Worm (Caenorhabditis elegans) whole organism, L2 larva: ENCODE measurements around the gene Y79H2A.3.
A peak's percentile ranks its signal among the peaks of the same experiment; 100 is the strongest.

Experiments
- C34F6.9 ChIP-seq: fragments of 150-350 bp; optimal IDR thresholded peaks from 2 replicates; lab custom pipeline; 2014; ENCODE audit warnings: missing biosample characterization, missing genetic modification characterization
- F13H6.1 ChIP-seq: sonication (generic microtip); optimal IDR thresholded peaks from 2 replicates; lab custom pipeline; 2016; ENCODE audit warnings: missing genetic modification characterization, missing compliant biosample characterization
- R02D3.7 ChIP-seq: fragments of 150-350 bp; optimal IDR thresholded peaks from 2 replicates; lab custom pipeline; 2014; ENCODE audit warnings: missing biosample characterization, missing genetic modification characterization
- Y55F3AM.14 ChIP-seq: fragments of 200-800 bp; sonication (Bioruptor generic); optimal IDR thresholded peaks from 2 replicates; lab custom pipeline; 2018; ENCODE audit warnings: mild to moderate bottlenecking, missing genetic modification characterization, missing compliant biosample characterization
- ZK546.5 ChIP-seq: sonication (generic microtip); optimal IDR thresholded peaks from 2 replicates; lab custom pipeline; 2017; ENCODE audit warnings: missing biosample characterization, missing genetic modification characterization
- alr-1 ChIP-seq: fragments of 150-350 bp; optimal IDR thresholded peaks from 2 replicates; lab custom pipeline; 2014; ENCODE audit warnings: missing biosample characterization, missing genetic modification characterization
- aly-2 ChIP-seq: fragments of 150-350 bp; optimal IDR thresholded peaks from 2 replicates; lab custom pipeline; 2014; ENCODE audit warnings: missing biosample characterization, missing genetic modification characterization
- blmp-1 ChIP-seq: sonication (generic microtip); optimal IDR thresholded peaks from 2 replicates; lab custom pipeline; 2017; ENCODE audit warnings: missing genetic modification characterization, mild to moderate bottlenecking, missing compliant biosample characterization, antibody characterized with exemption, moderate library complexity; ENCODE audit not compliant: insufficient read depth
- ceh-82 ChIP-seq: fragments of 150-350 bp; optimal IDR thresholded peaks from 2 replicates; lab custom pipeline; 2014; ENCODE audit warnings: missing biosample characterization, missing genetic modification characterization
- crh-2 ChIP-seq: sonication (generic microtip); optimal IDR thresholded peaks from 2 replicates; lab custom pipeline; 2017; ENCODE audit warnings: missing biosample characterization, missing genetic modification characterization
- dmd-4 ChIP-seq: sonication (generic microtip); optimal IDR thresholded peaks from 2 replicates; lab custom pipeline; 2017; ENCODE audit warnings: missing biosample characterization, missing genetic modification characterization
- egl-27 ChIP-seq: sonication (generic microtip); optimal IDR thresholded peaks from 3 replicates; lab custom pipeline; 2017; ENCODE audit warnings: missing biosample characterization, missing genetic modification reagents, missing genetic modification characterization
- elt-1 ChIP-seq: fragments of 150-350 bp; optimal IDR thresholded peaks from 2 replicates; lab custom pipeline; 2014; ENCODE audit warnings: missing biosample characterization, missing genetic modification characterization
- fos-1 ChIP-seq: fragments of 150-350 bp; optimal IDR thresholded peaks from 2 replicates; lab custom pipeline; 2014; ENCODE audit warnings: missing biosample characterization, missing genetic modification characterization
- gmeb-1 ChIP-seq: fragments of 150-350 bp; optimal IDR thresholded peaks from 2 replicates; lab custom pipeline; 2014; ENCODE audit warnings: missing biosample characterization, missing genetic modification characterization
- lin-11 ChIP-seq: fragments of 150-350 bp; sonication (generic microtip); optimal IDR thresholded peaks from 2 replicates; lab custom pipeline; 2014; ENCODE audit warnings: missing biosample characterization, missing genetic modification characterization, inconsistent platforms, mixed read lengths
- lin-13 ChIP-seq: fragments of 150-350 bp; optimal IDR thresholded peaks from 2 replicates; lab custom pipeline; 2014; ENCODE audit warnings: missing biosample characterization, missing genetic modification reagents, missing genetic modification characterization
- lin-39 ChIP-seq: fragments of 150-350 bp; optimal IDR thresholded peaks from 2 replicates; lab custom pipeline; 2014; ENCODE audit warnings: missing biosample characterization, missing genetic modification reagents, missing genetic modification characterization
- lsy-2 ChIP-seq, 2 experiments: fragments of 150-350 bp in 1 of 2; sonication (generic microtip) in 1 of 2; optimal IDR thresholded peaks; 2 replicates each; lab custom pipeline; 2014 to 2017; ENCODE audit warnings: missing biosample characterization in 2 of 2, missing genetic modification characterization in 2 of 2
- mbf-1 ChIP-seq: sonication (generic microtip); optimal IDR thresholded peaks from 2 replicates; lab custom pipeline; 2017; ENCODE audit warnings: missing biosample characterization, missing genetic modification characterization
- mdl-1 ChIP-seq, 2 experiments: fragments of 150-350 bp in 1 of 2; sonication (generic microtip) in 1 of 2; optimal IDR thresholded peaks; 2 replicates each; lab custom pipeline; 2017; ENCODE audit warnings: missing biosample characterization in 2 of 2, missing genetic modification characterization in 2 of 2
- nhr-10 ChIP-seq: sonication (generic microtip); optimal IDR thresholded peaks from 2 replicates; lab custom pipeline; 2017; ENCODE audit warnings: missing biosample characterization, missing genetic modification characterization
- nhr-12 ChIP-seq: fragments of 150-350 bp; optimal IDR thresholded peaks from 2 replicates; lab custom pipeline; 2014; ENCODE audit warnings: missing biosample characterization, missing genetic modification characterization
- nhr-129 ChIP-seq: fragments of 150-350 bp; optimal IDR thresholded peaks from 2 replicates; lab custom pipeline; 2014; ENCODE audit warnings: missing biosample characterization, missing genetic modification characterization
- nhr-21 ChIP-seq: fragments of 150-350 bp; optimal IDR thresholded peaks from 2 replicates; lab custom pipeline; 2014; ENCODE audit warnings: missing biosample characterization, missing genetic modification characterization
- nhr-23 ChIP-seq: fragments of 150-350 bp; optimal IDR thresholded peaks from 2 replicates; lab custom pipeline; 2014; ENCODE audit warnings: missing biosample characterization, missing genetic modification reagents, missing genetic modification characterization
- nhr-237 ChIP-seq: fragments of 150-350 bp; optimal IDR thresholded peaks from 2 replicates; lab custom pipeline; 2014; ENCODE audit warnings: missing biosample characterization, missing genetic modification characterization
- nhr-25 ChIP-seq: fragments of 150-350 bp; sonication (generic microtip); optimal IDR thresholded peaks from 3 replicates; lab custom pipeline; 2014; ENCODE audit warnings: missing biosample characterization, missing genetic modification characterization
- nhr-6 ChIP-seq: fragments of 150-350 bp; optimal IDR thresholded peaks from 2 replicates; lab custom pipeline; 2014; ENCODE audit warnings: missing biosample characterization, missing genetic modification characterization
- nhr-77 ChIP-seq: fragments of 150-350 bp; optimal IDR thresholded peaks from 2 replicates; lab custom pipeline; 2014; ENCODE audit warnings: missing biosample characterization, missing genetic modification characterization
- sem-4 ChIP-seq: fragments of 150-350 bp; optimal IDR thresholded peaks from 2 replicates; lab custom pipeline; 2014; ENCODE audit warnings: missing biosample characterization, missing genetic modification reagents, missing genetic modification characterization
- skn-1 ChIP-seq: sonication (generic microtip); optimal IDR thresholded peaks from 2 replicates; lab custom pipeline; 2017; ENCODE audit warnings: missing biosample characterization, missing genetic modification characterization
- sma-3 ChIP-seq: sonication (generic microtip); optimal IDR thresholded peaks from 2 replicates; lab custom pipeline; 2016; ENCODE audit warnings: missing genetic modification reagents, missing genetic modification characterization, missing compliant biosample characterization
- snpc-4 ChIP-seq: fragments of 150-350 bp; optimal IDR thresholded peaks from 2 replicates; lab custom pipeline; 2014; ENCODE audit warnings: missing biosample characterization, missing genetic modification characterization
- unc-55 ChIP-seq: fragments of 150-350 bp; sonication (generic microtip); optimal IDR thresholded peaks from 3 replicates; lab custom pipeline; 2014; ENCODE audit warnings: missing biosample characterization, missing genetic modification reagents, missing genetic modification characterization
- unc-62 ChIP-seq: fragments of 150-350 bp; optimal IDR thresholded peaks from 2 replicates; lab custom pipeline; 2014; ENCODE audit warnings: missing biosample characterization, missing genetic modification reagents, missing genetic modification characterization
- zag-1 ChIP-seq: fragments of 150-350 bp; optimal IDR thresholded peaks from 2 replicates; lab custom pipeline; 2014; ENCODE audit warnings: missing biosample characterization, missing genetic modification characterization
- ztf-1 ChIP-seq: fragments of 200-800 bp; sonication (Bioruptor generic); conservative IDR thresholded peaks from 2 replicates; pipeline ENCODE4 v1.3.6; 2022; ENCODE audit warnings: missing genetic modification characterization, missing compliant biosample characterization
- ztf-11 ChIP-seq: sonication (generic microtip); optimal IDR thresholded peaks from 2 replicates; lab custom pipeline; 2017; ENCODE audit warnings: missing biosample characterization, missing genetic modification characterization
- ztf-4 ChIP-seq: fragments of 150-350 bp; optimal IDR thresholded peaks from 2 replicates; lab custom pipeline; 2014; ENCODE audit warnings: missing biosample characterization, missing genetic modification characterization

Y79H2A.3 gene

DNA sequence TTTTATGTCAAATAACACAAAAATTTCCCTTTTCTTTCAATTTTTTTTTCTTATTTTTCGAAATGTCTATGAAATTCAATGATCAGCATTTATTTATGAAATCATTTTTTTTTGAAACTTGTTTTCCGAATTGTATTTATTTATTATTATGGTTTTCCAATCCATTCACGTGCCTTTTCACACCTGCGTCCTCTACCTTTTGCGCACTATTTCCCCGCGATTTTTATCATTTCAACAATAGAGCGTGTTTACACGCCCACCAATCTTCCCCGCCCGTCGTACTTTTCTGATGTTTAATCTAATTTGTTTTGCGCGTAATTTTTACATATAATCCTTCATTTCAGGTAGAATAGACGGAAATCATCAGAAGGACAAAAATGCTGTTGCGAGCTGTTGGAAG lies 62.3 kb downstream of the Y79H2A.3 start, which contains the start of gene wah-1:
TSS of gene wah-1 (plus strand) at position 345 of the 400 bp plus-strand sequence.
- TF ChIP-seq sma-3 (GFP tag; lab: Kevin White, UChicago) (peak; percentile 8), lin-39 (tag; lab: Kevin White, UChicago) (no peak), alr-1 (tag; lab: Kevin White, UChicago) (no peak), nhr-6 (tag; lab: Kevin White, UChicago) (no peak), nhr-12 (tag; lab: Kevin White, UChicago) (no peak), egl-27 (tag; lab: Kevin White, UChicago) (no peak), gmeb-1 (no peak), ztf-1 (GFP tag; lab: Robert Waterston, UW) (no peak), F13H6.1 (tag; lab: Kevin White, UChicago) (no peak), ceh-82 (tag; lab: Kevin White, UChicago) (no peak), unc-62 (no peak), crh-2 (tag; lab: Kevin White, UChicago) (peak; percentile 7), elt-1 (no peak), nhr-77 (tag; lab: Kevin White, UChicago) (no peak), blmp-1 (tag; lab: Kevin White, UChicago) (no peak), lsy-2 (tag; optimal IDR thresholded peaks at IDR 0.05; lab: Kevin White, UChicago) (no peak), C34F6.9 (tag; lab: Kevin White, UChicago) (peak; percentile 27), nhr-10 (tag; lab: Kevin White, UChicago) (no peak), mdl-1 (tag; optimal IDR thresholded peaks at IDR 0.05; lab: Kevin White, UChicago) (peak in 1 of 2 experiments; percentile 50), zag-1 (tag; lab: Kevin White, UChicago) (no peak), nhr-129 (tag; lab: Kevin White, UChicago) (no peak), Y55F3AM.14 (GFP tag; lab: Kevin White, UChicago) (no peak), nhr-21 (tag; lab: Kevin White, UChicago) (peak; percentile 21), R02D3.7 (tag; lab: Kevin White, UChicago) (no peak), unc-55 (GFP tag; lab: Kevin White, UChicago) (peak; percentile 2), skn-1 (tag; lab: Kevin White, UChicago) (no peak), ztf-4 (no peak), ZK546.5 (tag; lab: Kevin White, UChicago) (no peak), snpc-4 (tag; lab: Kevin White, UChicago) (no peak), nhr-25 (no peak)
- TF ChIP-seq, all 48 proteins: peak for 6

DNA sequence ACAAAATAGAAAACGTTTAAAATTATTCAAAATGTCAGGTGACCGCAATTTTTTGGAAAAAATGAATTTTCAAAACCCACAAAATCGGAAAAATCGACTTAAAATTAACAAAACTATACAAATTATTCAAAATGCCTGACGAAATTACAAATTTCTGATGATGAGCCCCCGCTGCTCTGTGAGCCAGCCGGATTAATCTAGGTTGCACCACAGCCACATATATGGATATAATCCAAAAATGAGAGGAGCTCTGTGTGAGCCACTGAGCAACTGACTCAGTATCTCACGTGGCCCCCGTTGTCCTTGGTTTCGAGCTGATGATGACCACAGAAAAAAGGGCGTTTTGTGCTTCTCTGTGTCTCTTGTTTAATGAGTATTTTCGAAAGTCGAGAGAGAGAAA lies 67.0 kb downstream of the Y79H2A.3 start:
- TF ChIP-seq sem-4 (no peak), alr-1 (tag; lab: Kevin White, UChicago) (no peak), ztf-4 (no peak), mbf-1 (tag; lab: Kevin White, UChicago) (no peak), egl-27 (tag; lab: Kevin White, UChicago) (no peak), nhr-6 (tag; lab: Kevin White, UChicago) (no peak), lin-11 (tag; lab: Kevin White, UChicago) (no peak), lin-39 (tag; lab: Kevin White, UChicago) (no peak)

DNA sequence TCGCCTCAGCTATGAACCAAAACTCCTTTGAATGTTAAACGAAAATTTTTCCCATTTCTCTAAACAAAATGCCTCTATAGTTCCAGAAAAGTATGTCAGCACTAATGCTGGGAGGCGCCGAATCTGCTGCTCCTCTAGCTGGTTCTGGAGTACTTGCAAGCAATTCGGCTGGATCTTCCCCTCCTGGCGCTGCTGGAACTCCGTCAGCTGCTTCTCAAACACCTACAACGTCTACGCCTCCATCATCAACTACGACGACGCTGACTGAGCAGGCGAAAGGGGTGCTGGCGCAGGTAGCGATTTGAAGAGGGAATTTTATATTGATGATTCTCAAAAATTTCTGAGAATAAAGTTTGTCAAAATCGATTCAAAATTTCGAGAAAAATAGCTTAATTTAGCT lies 69.6 kb downstream of the Y79H2A.3 start:
- TF ChIP-seq ztf-11 (tag; lab: Kevin White, UChicago) (no peak), nhr-10 (tag; lab: Kevin White, UChicago) (no peak), lsy-2 (tag; optimal IDR thresholded peaks at IDR 0.05; lab: Kevin White, UChicago) (no peak), aly-2 (tag; lab: Kevin White, UChicago) (no peak), nhr-237 (tag; lab: Kevin White, UChicago) (no peak), ztf-4 (no peak), ztf-1 (GFP tag; lab: Robert Waterston, UW) (no peak), dmd-4 (tag; lab: Kevin White, UChicago) (no peak), nhr-129 (tag; lab: Kevin White, UChicago) (no peak), lin-13 (no peak), crh-2 (tag; lab: Kevin White, UChicago) (no peak), nhr-12 (tag; lab: Kevin White, UChicago) (no peak), nhr-23 (tag; lab: Kevin White, UChicago) (no peak), lin-11 (tag; lab: Kevin White, UChicago) (no peak), fos-1 (tag; lab: Kevin White, UChicago) (no peak), ceh-82 (tag; lab: Kevin White, UChicago) (no peak)
